Worm (Caenorhabditis elegans): Measurements from ENCODE around the gene Y54G2A.52.

The Y54G2A.52 gene

ce11 chrIV:2798339-2798738 lies at the start of gene Y54G2A.52:
Gene Y54G2A.52 (minus strand): TSS chrIV:2798686.
- TF ChIP-seq klf-2 (GFP tag; conservative IDR thresholded peaks at IDR 0.05) (no peak), med-1 (GFP tag; optimal IDR thresholded peaks at IDR 0.05; ENCODE audit: insufficient read depth) (no peak), ref-1 (GFP tag; conservative IDR thresholded peaks at IDR 0.05) (no peak), ztf-29 (GFP tag; IDR thresholded peaks at IDR 0.05) (no peak), T22C8.4 (GFP tag; IDR thresholded peaks at IDR 0.05) (no peak), ztf-23 (GFP tag; IDR thresholded peaks at IDR 0.05) (no peak), cog-1 (tag; optimal IDR thresholded peaks at IDR 0.05) (no peak), flt-1 (GFP tag; IDR thresholded peaks at IDR 0.05) (no peak), tab-1 (GFP tag; IDR thresholded peaks at IDR 0.05) (no peak)

- TF ChIP-seq ref-1 (GFP tag; conservative IDR thresholded peaks at IDR 0.05) = no peak
- no peak for TF ChIP-seq ztf-23 (GFP tag; IDR thresholded peaks at IDR 0.05)
- TF ChIP-seq cog-1 (tag; optimal IDR thresholded peaks at IDR 0.05) = no peak
- no peak for TF ChIP-seq ztf-29 (GFP tag; IDR thresholded peaks at IDR 0.05)
- no peak for TF ChIP-seq med-1 (GFP tag; optimal IDR thresholded peaks at IDR 0.05; ENCODE audit: insufficient read depth)
- no peak for TF ChIP-seq tab-1 (GFP tag; IDR thresholded peaks at IDR 0.05)
- TF ChIP-seq klf-2 (GFP tag; conservative IDR thresholded peaks at IDR 0.05) = no peak
- no peak for TF ChIP-seq flt-1 (GFP tag; IDR thresholded peaks at IDR 0.05)
- TF ChIP-seq T22C8.4 (GFP tag; IDR thresholded peaks at IDR 0.05) = no peak
Measured at ce11 chrIV:2846264-2846663, 47.8 kb upstream of the Y54G2A.52 start, which contains the start of gene Y54G2A.40. Gene Y54G2A.40 (plus strand): TSS chrIV:2846476.

- TF ChIP-seq ztf-23 (GFP tag; IDR thresholded peaks at IDR 0.05) (no peak), T22C8.4 (GFP tag; IDR thresholded peaks at IDR 0.05) (no peak), cog-1 (tag; optimal IDR thresholded peaks at IDR 0.05) (no peak), ztf-29 (GFP tag; IDR thresholded peaks at IDR 0.05) (no peak), flt-1 (GFP tag; IDR thresholded peaks at IDR 0.05) (no peak), ref-1 (GFP tag; conservative IDR thresholded peaks at IDR 0.05) (no peak), tab-1 (GFP tag; IDR thresholded peaks at IDR 0.05) (no peak), med-1 (GFP tag; optimal IDR thresholded peaks at IDR 0.05; ENCODE audit: insufficient read depth) (no peak), klf-2 (GFP tag; conservative IDR thresholded peaks at IDR 0.05) (no peak)
Measured at ce11 chrIV:2843882-2844281, 45.4 kb upstream of the Y54G2A.52 start, which contains the start of gene Y54G2A.15. Gene Y54G2A.15 (minus strand): TSS chrIV:2843982.

DNA sequence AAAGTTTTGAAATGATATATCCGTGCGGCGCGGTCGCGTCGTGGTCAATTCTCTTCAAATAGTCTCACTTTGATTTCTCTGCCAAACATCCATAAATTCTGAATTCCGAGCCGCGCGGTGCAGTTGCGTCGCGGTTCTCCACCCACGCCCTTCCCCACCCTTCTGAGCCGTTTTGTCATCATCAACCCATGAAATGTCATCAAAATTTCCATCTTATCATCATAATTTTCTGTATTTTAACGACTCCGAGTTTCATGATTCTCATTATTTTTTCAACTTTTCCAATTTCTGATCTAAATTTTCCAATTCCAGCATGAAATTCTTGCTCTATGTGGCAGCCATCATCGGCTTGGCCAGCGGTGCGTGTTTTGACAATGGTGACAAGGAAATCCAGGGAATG lies 43.7 kb upstream of the Y54G2A.52 start, which contains the start of gene clec-84:
Gene clec-84 (plus strand): TSS at position 301 of the 400 bp plus-strand sequence.
- TF ChIP-seq klf-2 (GFP tag; conservative IDR thresholded peaks at IDR 0.05) (no peak), ztf-23 (GFP tag; IDR thresholded peaks at IDR 0.05) (no peak), T22C8.4 (GFP tag; IDR thresholded peaks at IDR 0.05) (no peak), cog-1 (tag; optimal IDR thresholded peaks at IDR 0.05) (no peak), ref-1 (GFP tag; conservative IDR thresholded peaks at IDR 0.05) (no peak)

- TF ChIP-seq T22C8.4 (GFP tag; IDR thresholded peaks at IDR 0.05) (no peak), med-1 (GFP tag; optimal IDR thresholded peaks at IDR 0.05; ENCODE audit: insufficient read depth) (no peak), cog-1 (tag; optimal IDR thresholded peaks at IDR 0.05) (no peak), ztf-29 (GFP tag; IDR thresholded peaks at IDR 0.05) (no peak), flt-1 (GFP tag; IDR thresholded peaks at IDR 0.05) (no peak), klf-2 (GFP tag; conservative IDR thresholded peaks at IDR 0.05) (no peak), ref-1 (GFP tag; conservative IDR thresholded peaks at IDR 0.05) (no peak), tab-1 (GFP tag; IDR thresholded peaks at IDR 0.05) (no peak), ztf-23 (GFP tag; IDR thresholded peaks at IDR 0.05) (no peak)
Measured at ce11 chrIV:2841260-2841659, 42.8 kb upstream of the Y54G2A.52 start, which contains the start of gene clec-83. Gene clec-83 (minus strand): TSS chrIV:2841472.

ce11 chrIV:2838308-2838707 lies 39.8 kb upstream of the Y54G2A.52 start, which contains the start of gene Y54G2A.7:
Gene Y54G2A.7 (plus strand): TSS chrIV:2838608.
- TF ChIP-seq med-1 (GFP tag; optimal IDR thresholded peaks at IDR 0.05; ENCODE audit: insufficient read depth) (no peak), T22C8.4 (GFP tag; IDR thresholded peaks at IDR 0.05) (no peak), cog-1 (tag; optimal IDR thresholded peaks at IDR 0.05) (no peak), ztf-29 (GFP tag; IDR thresholded peaks at IDR 0.05) (no peak), tab-1 (GFP tag; IDR thresholded peaks at IDR 0.05) (no peak), ref-1 (GFP tag; conservative IDR thresholded peaks at IDR 0.05) (no peak), ztf-23 (GFP tag; IDR thresholded peaks at IDR 0.05) (no peak), flt-1 (GFP tag; IDR thresholded peaks at IDR 0.05) (no peak), klf-2 (GFP tag; conservative IDR thresholded peaks at IDR 0.05) (no peak)

DNA sequence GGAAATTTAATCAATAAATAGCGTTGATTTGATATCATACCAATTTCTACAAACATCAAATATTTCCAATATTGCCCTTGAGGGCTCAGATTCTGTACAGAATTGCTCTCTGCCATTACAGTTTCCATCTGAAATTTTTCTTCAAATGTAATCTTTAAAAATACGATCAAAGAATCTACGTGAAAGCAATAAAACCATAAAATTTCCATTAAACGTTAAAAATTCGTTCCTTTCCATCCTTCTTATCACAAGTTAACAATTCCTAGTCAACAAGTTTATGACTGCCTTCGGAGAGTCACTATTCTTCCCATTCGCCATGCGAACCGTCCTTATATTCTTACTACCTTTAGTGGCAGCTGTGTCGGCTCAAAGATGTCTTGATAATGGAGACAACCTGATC lies 36.9 kb upstream of the Y54G2A.52 start, which contains the start of gene clec-82:
Gene clec-82 (plus strand): TSS at position 301 of the 400 bp plus-strand sequence.
- TF ChIP-seq ref-1 (GFP tag; conservative IDR thresholded peaks at IDR 0.05) = no peak

DNA sequence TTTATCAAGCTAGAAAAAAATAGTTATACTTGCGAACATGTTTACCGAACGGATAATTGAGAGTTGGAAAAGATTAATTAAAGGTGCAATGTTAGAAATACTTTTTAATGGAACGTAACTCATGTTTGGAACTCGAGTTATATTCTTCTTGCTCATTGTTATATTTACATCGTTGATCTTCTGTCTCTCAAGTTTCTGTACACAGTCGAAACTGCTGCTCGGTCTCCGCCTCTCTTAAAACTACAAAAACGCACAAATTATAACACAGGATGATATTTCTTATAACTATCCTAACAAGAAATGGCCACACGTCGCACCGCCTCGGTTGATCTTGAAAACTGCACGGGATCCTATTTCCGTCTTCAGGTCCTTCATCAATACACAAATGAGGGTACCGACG lies 36.0 kb upstream of the Y54G2A.52 start, which contains the start of gene pudl-2:
Gene pudl-2 (plus strand): TSS at position 301 of the 400 bp plus-strand sequence.
- TF ChIP-seq ztf-23 (GFP tag; IDR thresholded peaks at IDR 0.05) = no peak
- no peak for TF ChIP-seq med-1 (GFP tag; optimal IDR thresholded peaks at IDR 0.05; ENCODE audit: insufficient read depth)
- TF ChIP-seq tab-1 (GFP tag; IDR thresholded peaks at IDR 0.05) = no peak
- TF ChIP-seq klf-2 (GFP tag; conservative IDR thresholded peaks at IDR 0.05) = no peak
- no peak for TF ChIP-seq ref-1 (GFP tag; conservative IDR thresholded peaks at IDR 0.05)
- no peak for TF ChIP-seq cog-1 (tag; optimal IDR thresholded peaks at IDR 0.05)
- no peak for TF ChIP-seq ztf-29 (GFP tag; IDR thresholded peaks at IDR 0.05)
- no peak for TF ChIP-seq flt-1 (GFP tag; IDR thresholded peaks at IDR 0.05)
- TF ChIP-seq T22C8.4 (GFP tag; IDR thresholded peaks at IDR 0.05) = no peak

DNA sequence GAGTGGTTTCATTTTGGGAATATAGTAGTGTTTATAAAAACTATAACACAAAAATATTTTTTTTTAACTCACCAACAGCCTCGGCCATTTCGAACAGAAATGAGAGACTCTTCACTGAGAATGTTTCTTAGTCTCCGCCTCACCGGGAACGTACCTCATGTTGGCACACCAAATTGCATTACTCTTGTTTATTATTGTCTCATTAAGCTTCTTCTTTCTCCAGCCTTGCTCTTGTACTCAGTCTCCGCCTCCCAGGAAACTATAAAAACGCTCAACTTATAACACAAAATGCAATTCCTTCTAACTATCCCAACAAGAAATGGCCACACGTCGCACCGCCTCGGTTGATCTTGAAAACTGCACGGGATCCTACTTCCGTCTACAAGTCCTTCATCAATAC lies 34.1 kb upstream of the Y54G2A.52 start, which contains the start of the genes Y54G2A.48 and pudl-1:
Gene Y54G2A.48 (minus strand): TSS at position 101 of the 400 bp plus-strand sequence.
Gene pudl-1 (plus strand): TSS at position 320 of the 400 bp plus-strand sequence.
- no peak for TF ChIP-seq med-1 (GFP tag; optimal IDR thresholded peaks at IDR 0.05; ENCODE audit: insufficient read depth)
- TF ChIP-seq tab-1 (GFP tag; IDR thresholded peaks at IDR 0.05) = no peak
- TF ChIP-seq ztf-29 (GFP tag; IDR thresholded peaks at IDR 0.05) = no peak

DNA sequence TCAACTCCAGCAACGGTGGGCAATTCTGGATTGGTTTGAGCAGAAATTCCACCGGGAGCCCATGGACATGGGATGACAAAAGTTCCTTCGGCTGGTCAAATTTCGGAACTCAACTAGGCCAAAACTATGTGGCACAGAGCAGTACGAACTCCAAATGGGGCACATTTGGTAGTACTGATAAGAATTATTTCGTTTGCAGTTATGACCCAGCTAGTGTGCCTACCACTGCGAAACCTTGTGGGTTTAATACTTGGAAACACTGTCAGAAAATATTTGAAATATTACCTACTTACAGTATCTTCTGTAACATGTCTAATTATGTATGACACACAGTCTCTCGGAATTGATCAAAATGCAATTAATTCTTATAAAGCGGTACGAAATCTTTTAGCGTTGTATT lies 27.8 kb upstream of the Y54G2A.52 start:
- TF ChIP-seq ztf-29 (GFP tag; IDR thresholded peaks at IDR 0.05) = no peak
- TF ChIP-seq klf-2 (GFP tag; conservative IDR thresholded peaks at IDR 0.05) = no peak
- TF ChIP-seq med-1 (GFP tag; optimal IDR thresholded peaks at IDR 0.05; ENCODE audit: insufficient read depth) = no peak
- TF ChIP-seq tab-1 (GFP tag; IDR thresholded peaks at IDR 0.05) = no peak
- TF ChIP-seq cog-1 (tag; optimal IDR thresholded peaks at IDR 0.05) = no peak
- TF ChIP-seq ref-1 (GFP tag; conservative IDR thresholded peaks at IDR 0.05) = no peak
- TF ChIP-seq T22C8.4 (GFP tag; IDR thresholded peaks at IDR 0.05) = no peak
- no peak for TF ChIP-seq flt-1 (GFP tag; IDR thresholded peaks at IDR 0.05)
- no peak for TF ChIP-seq ztf-23 (GFP tag; IDR thresholded peaks at IDR 0.05)
